Fruit fly (Drosophila melanogaster) whole organism, pupa: ENCODE measurements around the gene Chsy.

Experiments used
- CG12605 ChIP-seq: fragments of 200-800 bp; sonication (Bioruptor generic); IDR thresholded peaks from 2 replicates; pipeline ENCODE4 v1.3.6; 2022; ENCODE audit warnings: missing biosample characterization, missing genetic modification characterization
- CG14655 ChIP-seq: fragments of 200-800 bp; sonication (Bioruptor generic); optimal IDR thresholded peaks from 3 replicates; lab custom pipeline; 2017; ENCODE audit warnings: mild to moderate bottlenecking, missing biosample characterization, missing genetic modification reagents, missing genetic modification characterization
- EcR ChIP-seq: fragments of 200-800 bp; sonication (Bioruptor generic); optimal IDR thresholded peaks from 3 replicates; lab custom pipeline; 2019; ENCODE audit warnings: missing biosample characterization, missing genetic modification characterization, mild to moderate bottlenecking, moderate library complexity, missing genetic modification reagents
- Snoo ChIP-seq: fragments of 200-800 bp; sonication (Bioruptor generic); optimal IDR thresholded peaks from 3 replicates; lab custom pipeline; 2017; ENCODE audit warnings: missing biosample characterization, mild to moderate bottlenecking, missing genetic modification characterization, inconsistent platforms
- rn ChIP-seq: fragments of 200-800 bp; sonication (Bioruptor generic); IDR thresholded peaks from 2 replicates; pipeline ENCODE4 v1.3.6; 2022; ENCODE audit warnings: missing biosample characterization, missing genetic modification characterization

DNA sequence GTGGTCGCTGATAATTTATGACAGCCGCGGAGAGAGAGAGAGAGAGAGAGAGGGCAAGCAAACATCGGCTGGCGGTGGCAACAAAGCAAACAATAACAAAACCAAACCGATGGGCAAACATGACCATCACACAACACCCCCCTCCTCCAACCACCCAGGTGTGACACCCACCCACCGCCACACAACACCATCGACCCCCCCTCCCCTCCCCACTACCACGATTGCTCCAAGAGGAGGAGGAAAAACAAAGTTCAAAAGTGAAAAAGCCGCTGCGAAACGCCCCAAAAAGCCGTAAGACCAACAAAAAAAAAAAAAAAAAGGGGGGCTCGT lies 26.3 kb upstream of the Chsy start:
- no peak for TF ChIP-seq EcR (GFP tag; lab: Kevin White, UChicago)
- TF ChIP-seq CG12605 = no peak
- no peak for TF ChIP-seq CG14655 (GFP tag; lab: Kevin White, UChicago)
- no peak for TF ChIP-seq Snoo
- no peak for TF ChIP-seq rn
